Fruit fly (Drosophila melanogaster): Measurements from ENCODE around the gene CG15822.

The CG15822 gene

dm6 chr3L:2115524-2116245 lies 48.0 kb downstream of the CG15822 start, which contains the start of gene sls (continued):
- TF ChIP-seq CG6683 (GFP tag; optimal IDR thresholded peaks at IDR 0.05), result no peak
- TF ChIP-seq H2.0 (GFP tag; IDR thresholded peaks at IDR 0.05), result peak; percentile 91
- TF ChIP-seq Eip74EF (GFP tag; optimal IDR thresholded peaks at IDR 0.05), result peak in 1 of 2 experiments; percentile 91
- peak; percentile 47 for TF ChIP-seq CG6654 (GFP tag; optimal IDR thresholded peaks at IDR 0.05)
- peak; percentile 72; the same call in 1 of the 3 replicates for TF ChIP-seq z (GFP tag; IDR thresholded peaks at IDR 0.05)
- peak; percentile 83; the same call in 1 of the 2 replicates for TF ChIP-seq ranshi (GFP tag; IDR thresholded peaks at IDR 0.05)
- peak; percentile 81; the same call in 2 of the 3 replicates for TF ChIP-seq C15 (GFP tag; IDR thresholded peaks at IDR 0.05)
- TF ChIP-seq NFAT (GFP tag; IDR thresholded peaks at IDR 0.05), result peak; percentile 78
- peak; percentile 82 for TF ChIP-seq ATbp (GFP tag; optimal IDR thresholded peaks at IDR 0.05)
- TF ChIP-seq nmo (GFP tag; optimal IDR thresholded peaks at IDR 0.05), result peak; percentile 95
- no peak for TF ChIP-seq fd102C (GFP tag; optimal IDR thresholded peaks at IDR 0.05)
- TF ChIP-seq Poxn (GFP tag; IDR thresholded peaks at IDR 0.05), result peak; percentile 76
- peak; percentile 92 for TF ChIP-seq ERR (GFP tag; optimal IDR thresholded peaks at IDR 0.05)
- peak; percentile 85 for TF ChIP-seq Mrtf (GFP tag; IDR thresholded peaks at IDR 0.05)
- TF ChIP-seq jing (GFP tag; optimal IDR thresholded peaks at IDR 0.05), result peak; percentile 89
- TF ChIP-seq CG2120 (GFP tag; optimal IDR thresholded peaks at IDR 0.05), result peak; percentile 94
- TF ChIP-seq CG8765 (GFP tag; IDR thresholded peaks at IDR 0.05), result peak; percentile 65
- peak; percentile 72; the same call in 2 of the 3 replicates for TF ChIP-seq CG11560 (tag; IDR thresholded peaks at IDR 0.05)
- no peak for TF ChIP-seq nerfin-1 (tag; optimal IDR thresholded peaks at IDR 0.05)
- peak; percentile 92 for TF ChIP-seq dmrt99B (tag; optimal IDR thresholded peaks at IDR 0.05)
- TF ChIP-seq CG5953 (GFP tag; IDR thresholded peaks at IDR 0.05), result peak; percentile 81
- TF ChIP-seq gro (GFP tag; optimal IDR thresholded peaks at IDR 0.05), result peak; percentile 80
- TF ChIP-seq CG10274 (GFP tag; optimal IDR thresholded peaks at IDR 0.05), result peak; percentile 72
- TF ChIP-seq CG4360 (GFP tag; IDR thresholded peaks at IDR 0.05), result peak; percentile 55; the same call in 1 of the 2 replicates
- TF ChIP-seq CG15514 (GFP tag; optimal IDR thresholded peaks at IDR 0.05), result peak; percentile 59
- TF ChIP-seq pb (GFP tag; optimal IDR thresholded peaks at IDR 0.05), result peak; percentile 74
- TF ChIP-seq CG2199 (GFP tag; IDR thresholded peaks at IDR 0.05), result no peak
- TF ChIP-seq zfh2 (GFP tag; optimal IDR thresholded peaks at IDR 0.05), result peak; percentile 92
- TF ChIP-seq ab (GFP tag; optimal IDR thresholded peaks at IDR 0.05), result peak; percentile 80
- peak; percentile 70 for TF ChIP-seq Hand (GFP tag; optimal IDR thresholded peaks at IDR 0.05)
- TF ChIP-seq sc (optimal IDR thresholded peaks at IDR 0.05), result no peak
- TF ChIP-seq sc (GFP tag; optimal IDR thresholded peaks at IDR 0.05), result peak; percentile 87
- TF ChIP-seq Hr51 (GFP tag; optimal IDR thresholded peaks at IDR 0.05), result peak; percentile 89 to 93
- TF ChIP-seq zfh1 (GFP tag; IDR thresholded peaks at IDR 0.05), result peak; percentile 89
- peak; percentile 93 for TF ChIP-seq oc (tag; optimal IDR thresholded peaks at IDR 0.05)
- TF ChIP-seq CG7839 (tag; optimal IDR thresholded peaks at IDR 0.05), result peak; percentile 93
- TF ChIP-seq Dfd (GFP tag; optimal IDR thresholded peaks at IDR 0.05), result no peak
- TF ChIP-seq yki (optimal IDR thresholded peaks at IDR 0.05), result no peak
- TF ChIP-seq Scr (GFP tag; IDR thresholded peaks at IDR 0.05; ENCODE audit: partially characterized antibody), result no peak
- peak; percentile 85 for TF ChIP-seq Fer2 (tag; optimal IDR thresholded peaks at IDR 0.05)
- TF ChIP-seq Hr78 (GFP tag; optimal IDR thresholded peaks at IDR 0.05), result peak in 1 of 2 experiments; percentile 24
- peak; percentile 88 for TF ChIP-seq esg (GFP tag; conservative IDR thresholded peaks at IDR 0.05)
- TF ChIP-seq peb (GFP tag; IDR thresholded peaks at IDR 0.05), result peak; percentile 75
- TF ChIP-seq NK7.1 (GFP tag; optimal IDR thresholded peaks at IDR 0.05), result peak; percentile 82
- TF ChIP-seq CG6854 (GFP tag; optimal IDR thresholded peaks at IDR 0.05), result peak; percentile 46
- TF ChIP-seq jigr1 (GFP tag; IDR thresholded peaks at IDR 0.05), result peak; percentile 75; the same call in 2 of the 3 replicates
- TF ChIP-seq BtbVII (GFP tag; optimal IDR thresholded peaks at IDR 0.05), result peak; percentile 55
- peak; percentile 72 for TF ChIP-seq btn (GFP tag; optimal IDR thresholded peaks at IDR 0.05)
- peak; percentile 81 for TF ChIP-seq gcm (GFP tag; optimal IDR thresholded peaks at IDR 0.05)

Measured in whole organism, embryonic.